Worm (Caenorhabditis elegans) whole organism, young adult: ENCODE measurements around the gene math-10.

Experiments used
- B0019.2 ChIP-seq: fragments of 200-800 bp; sonication (Bioruptor generic); conservative IDR thresholded peaks from 2 replicates; pipeline ENCODE4 v1.3.6; 2022; ENCODE audit warnings: missing genetic modification reagents, missing genetic modification characterization, missing compliant biosample characterization
- B0035.1 ChIP-seq: sonication (generic microtip); optimal IDR thresholded peaks from 2 replicates; lab custom pipeline; 2016; ENCODE audit warnings: missing genetic modification characterization, mild to moderate bottlenecking, missing compliant biosample characterization, missing genotype, missing genetic modification reagents
- B0336.3 ChIP-seq: fragments of 200-800 bp; sonication (Bioruptor generic); IDR thresholded peaks from 2 replicates; pipeline ENCODE4 v1.3.6; 2022; ENCODE audit warnings: missing genetic modification characterization, missing compliant biosample characterization
- C17E4.6 ChIP-seq: fragments of 200-800 bp; sonication (Bioruptor generic); IDR thresholded peaks from 2 replicates; pipeline ENCODE4 v1.3.6; 2022; ENCODE audit warnings: missing genetic modification reagents, missing genetic modification characterization, missing compliant biosample characterization
- D2030.7 ChIP-seq: fragments of 200-800 bp; sonication (Bioruptor generic); IDR thresholded peaks from 2 replicates; pipeline ENCODE4 v1.3.6; 2022; ENCODE audit warnings: missing genetic modification reagents, missing genetic modification characterization, missing compliant biosample characterization
- F22D6.2 ChIP-seq: sonication (generic microtip); optimal IDR thresholded peaks from 2 replicates; lab custom pipeline; 2016; ENCODE audit warnings: mild to moderate bottlenecking, missing genetic modification characterization, missing compliant biosample characterization
- F23B12.7 ChIP-seq: sonication (generic microtip); optimal IDR thresholded peaks from 2 replicates; lab custom pipeline; 2017; ENCODE audit warnings: missing genetic modification characterization, mild to moderate bottlenecking, missing compliant biosample characterization, antibody characterized with exemption, moderate library complexity; ENCODE audit not compliant: insufficient read depth
- F33H1.4 ChIP-seq: fragments of 200-800 bp; sonication (Bioruptor generic); IDR thresholded peaks from 2 replicates; pipeline ENCODE4 v1.3.6; 2022; ENCODE audit warnings: missing genetic modification reagents, missing genetic modification characterization, missing compliant biosample characterization
- F52B5.7 ChIP-seq: sonication (generic microtip); optimal IDR thresholded peaks from 2 replicates; lab custom pipeline; 2016; ENCODE audit warnings: mild to moderate bottlenecking, missing genetic modification characterization, missing compliant biosample characterization
- T26A5.8 ChIP-seq: sonication (generic microtip); optimal IDR thresholded peaks from 2 replicates; lab custom pipeline; 2016; ENCODE audit warnings: missing genetic modification characterization, missing compliant biosample characterization
- Y53G8AR.9 ChIP-seq: fragments of 200-800 bp; sonication (Bioruptor generic); conservative IDR thresholded peaks from 2 replicates; pipeline ENCODE4 v1.3.6; 2022; ENCODE audit warnings: missing genetic modification reagents, missing genetic modification characterization, missing compliant biosample characterization
- Y56A3A.18 ChIP-seq: fragments of 200-800 bp; sonication (Bioruptor generic); IDR thresholded peaks from 2 replicates; pipeline ENCODE4 v1.3.6; 2022; ENCODE audit warnings: missing genetic modification reagents, missing genetic modification characterization, missing compliant biosample characterization
- Y67H2A.10 ChIP-seq: fragments of 200-800 bp; sonication (Bioruptor generic); conservative IDR thresholded peaks from 2 replicates; pipeline ENCODE4 v1.3.6; 2022; ENCODE audit warnings: missing genetic modification reagents, missing genetic modification characterization, missing compliant biosample characterization
- ama-1 ChIP-seq, 3 experiments: fragments of 150-350 bp in 1 of 3; sonication (generic microtip) in 2 of 3; optimal IDR thresholded peaks; 2 replicates each; lab custom pipeline; 2014 to 2018; ENCODE audit warnings: missing biosample characterization in 2 of 3, missing genetic modification characterization in 2 of 3, missing genetic modification reagents in 2 of 3
- aptf-3 ChIP-seq: fragments of 200-800 bp; sonication (Bioruptor generic); IDR thresholded peaks from 2 replicates; pipeline ENCODE4 v1.3.6; 2022; ENCODE audit warnings: missing genetic modification characterization, missing compliant biosample characterization
- atf-7 ChIP-seq: sonication (generic microtip); optimal IDR thresholded peaks from 2 replicates; lab custom pipeline; 2017; ENCODE audit warnings: mild to moderate bottlenecking, missing genetic modification characterization, missing compliant biosample characterization
- attf-3 ChIP-seq: fragments of 200-800 bp; sonication (Bioruptor generic); conservative IDR thresholded peaks from 2 replicates; pipeline ENCODE4 v1.3.6; 2022; ENCODE audit warnings: missing genetic modification reagents, missing genetic modification characterization, missing compliant biosample characterization
- ceh-40 ChIP-seq: fragments of 200-800 bp; sonication (Bioruptor generic); IDR thresholded peaks from 2 replicates; pipeline ENCODE4 v1.3.6; 2022; ENCODE audit warnings: missing genetic modification characterization, missing compliant biosample characterization
- dox-1 ChIP-seq: fragments of 200-800 bp; sonication (Bioruptor generic); IDR thresholded peaks from 2 replicates; pipeline ENCODE4 v1.3.6; 2022; ENCODE audit warnings: missing genetic modification reagents, missing genetic modification characterization, missing compliant biosample characterization
- ets-4 ChIP-seq: fragments of 200-800 bp; sonication (Bioruptor generic); optimal IDR thresholded peaks from 2 replicates; lab custom pipeline; 2018; ENCODE audit warnings: mild to moderate bottlenecking, missing genetic modification characterization, missing compliant biosample characterization
- him-1 ChIP-seq: sonication (generic microtip); optimal IDR thresholded peaks from 2 replicates; lab custom pipeline; 2016; ENCODE audit warnings: missing genotype, missing genetic modification reagents, missing genetic modification characterization, missing compliant biosample characterization
- hlh-26 ChIP-seq: fragments of 200-800 bp; sonication (Bioruptor generic); conservative IDR thresholded peaks from 2 replicates; pipeline ENCODE4 v1.3.6; 2022; ENCODE audit warnings: missing genetic modification reagents, missing genetic modification characterization, missing compliant biosample characterization
- let-526 ChIP-seq: fragments of 200-800 bp; sonication (Bioruptor generic); IDR thresholded peaks from 2 replicates; pipeline ENCODE4 v1.3.6; 2022; ENCODE audit warnings: missing genetic modification reagents, missing genetic modification characterization, missing compliant biosample characterization
- lin-35 ChIP-seq, 3 experiments: fragments of 150-350 bp in 2 of 3; sonication (generic microtip) in 1 of 3; optimal IDR thresholded peaks; 2 replicates each; lab custom pipeline; 2014 to 2018; ENCODE audit warnings: missing biosample characterization in 3 of 3, missing genetic modification characterization in 3 of 3, missing genetic modification reagents in 3 of 3
- lin-40 ChIP-seq: sonication (generic microtip); optimal IDR thresholded peaks from 2 replicates; lab custom pipeline; 2016; ENCODE audit warnings: missing genetic modification characterization, mild to moderate bottlenecking, missing compliant biosample characterization, missing genotype, missing genetic modification reagents
- mel-28 ChIP-seq: sonication (generic microtip); optimal IDR thresholded peaks from 2 replicates; lab custom pipeline; 2016; ENCODE audit warnings: borderline replicate concordance, mild to moderate bottlenecking, missing genetic modification characterization, missing compliant biosample characterization
- nfyb-1 ChIP-seq: fragments of 200-800 bp; sonication (Bioruptor generic); IDR thresholded peaks from 2 replicates; pipeline ENCODE4 v1.3.6; 2022; ENCODE audit warnings: missing genetic modification reagents, missing genetic modification characterization, missing compliant biosample characterization
- nhr-120 ChIP-seq: fragments of 200-800 bp; sonication (Bioruptor generic); IDR thresholded peaks from 2 replicates; pipeline ENCODE4 v1.3.6; 2022; ENCODE audit warnings: missing genetic modification characterization, missing compliant biosample characterization
- nhr-179 ChIP-seq: sonication (generic microtip); optimal IDR thresholded peaks from 2 replicates; lab custom pipeline; 2016; ENCODE audit warnings: mild to moderate bottlenecking, missing genetic modification characterization, missing compliant biosample characterization
- nhr-90 ChIP-seq: sonication (generic microtip); optimal IDR thresholded peaks from 2 replicates; lab custom pipeline; 2016; ENCODE audit warnings: missing genotype, mild to moderate bottlenecking, missing genetic modification characterization, missing compliant biosample characterization
- rec-8 ChIP-seq, 2 experiments: sonication (generic microtip); optimal IDR thresholded peaks; 2 replicates each; lab custom pipeline; 2016; ENCODE audit warnings: mild to moderate bottlenecking in 2 of 2, missing genetic modification characterization in 2 of 2, missing genetic modification reagents in 2 of 2, missing genotype in 2 of 2, missing biosample characterization in 1 of 2, missing compliant biosample characterization in 1 of 2, moderate library complexity in 1 of 2
- sdz-38 ChIP-seq: sonication (generic microtip); optimal IDR thresholded peaks from 2 replicates; lab custom pipeline; 2016; ENCODE audit warnings: missing genotype, missing genetic modification characterization, missing compliant biosample characterization
- snpc-3.4 ChIP-seq: sonication (generic microtip); optimal IDR thresholded peaks from 2 replicates; lab custom pipeline; 2017; ENCODE audit warnings: missing genetic modification characterization, mild to moderate bottlenecking, missing compliant biosample characterization, antibody characterized with exemption, moderate library complexity, missing genotype, missing genetic modification reagents
- snpc-4 ChIP-seq, 5 experiments: fragments of 150-350 bp in 1 of 5; sonication (generic microtip) in 4 of 5; optimal IDR thresholded peaks; 2 replicates each; lab custom pipeline; 2014 to 2018; ENCODE audit warnings: missing genetic modification characterization in 5 of 5, missing biosample characterization in 3 of 5, antibody characterized with exemption in 2 of 5, mild to moderate bottlenecking in 2 of 5, missing compliant biosample characterization in 2 of 5, missing genotype in 2 of 5, moderate library complexity in 2 of 5, missing genetic modification reagents in 1 of 5
- tbp1 ChIP-seq: fragments of 200-800 bp; sonication (Bioruptor generic); optimal IDR thresholded peaks from 2 replicates; lab custom pipeline; 2018; ENCODE audit warnings: mild to moderate bottlenecking, missing genetic modification characterization, missing compliant biosample characterization
- tbx-9 ChIP-seq: sonication (generic microtip); optimal IDR thresholded peaks from 2 replicates; lab custom pipeline; 2016; ENCODE audit warnings: borderline replicate concordance, missing genetic modification characterization, inconsistent platforms, missing compliant biosample characterization
- tlf-1 ChIP-seq: fragments of 200-800 bp; sonication (Bioruptor generic); optimal IDR thresholded peaks from 2 replicates; lab custom pipeline; 2018; ENCODE audit warnings: mild to moderate bottlenecking, missing genetic modification characterization, missing compliant biosample characterization
- unc-130 ChIP-seq: sonication (generic microtip); optimal IDR thresholded peaks from 2 replicates; lab custom pipeline; 2016; ENCODE audit warnings: missing genetic modification reagents, missing genetic modification characterization, missing compliant biosample characterization
- zim-3 ChIP-seq: sonication (generic microtip); optimal IDR thresholded peaks from 2 replicates; lab custom pipeline; 2017; ENCODE audit warnings: mild to moderate bottlenecking, missing genetic modification characterization, moderate library complexity, missing compliant biosample characterization

The math-10 gene

ce11 chrII:1875658-1876057 is 4.3 kb downstream of the math-10 start, which contains the start of gene math-13:
TSS of gene math-13 (plus strand) at chrII:1875958.
- TF ChIP-seq ceh-40 (no peak), tbx-9 (no peak), zim-3 (no peak), Y67H2A.10 (GFP tag; lab: Robert Waterston, UW) (no peak), F52B5.7 (no peak), atf-7 (tag; lab: Kevin White, UChicago) (no peak), him-1 (tag; lab: Kevin White, UChicago) (no peak), rec-8 (tag; optimal IDR thresholded peaks at IDR 0.05; lab: Kevin White, UChicago) (no peak), D2030.7 (GFP tag; lab: Robert Waterston, UW) (no peak), hlh-26 (GFP tag; lab: Robert Waterston, UW) (no peak), F22D6.2 (tag; lab: Kevin White, UChicago) (no peak), B0035.1 (tag; lab: Kevin White, UChicago) (no peak), B0336.3 (GFP tag; lab: Robert Waterston, UW) (no peak), F23B12.7 (no peak), lin-35 (GFP tag; optimal IDR thresholded peaks at IDR 0.05; lab: Kevin White, UChicago) (no peak)
- TF ChIP-seq, all 124 proteins: peak for 0

DNA sequence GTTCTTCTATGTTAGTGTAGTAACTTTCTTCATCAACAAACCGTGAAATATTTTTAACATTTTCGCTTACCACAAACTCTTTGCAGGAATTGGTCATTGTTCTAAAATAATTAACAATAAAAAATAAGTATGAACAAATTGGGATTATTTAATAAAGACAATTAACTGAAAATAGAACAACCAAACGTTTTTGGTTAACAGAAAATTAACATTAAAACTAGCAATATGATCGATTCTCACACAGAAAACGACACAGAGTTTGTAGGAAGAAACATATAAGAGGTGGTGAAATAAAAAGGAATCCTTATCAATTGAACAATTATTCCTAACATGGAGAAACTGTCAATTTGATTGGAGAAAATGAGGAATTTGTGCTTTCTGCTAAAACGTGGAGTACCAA is 7.3 kb downstream of the math-10 start, which contains the start of gene math-16:
TSS of gene math-16 (minus strand) at position 101 of the 400 bp plus-strand sequence.
- no peak for TF ChIP-seq Y53G8AR.9 (GFP tag; lab: Robert Waterston, UW)
- TF ChIP-seq hlh-26 (GFP tag; lab: Robert Waterston, UW) = no peak
- no peak for TF ChIP-seq nfyb-1
- no peak for TF ChIP-seq snpc-4 (GFP tag; optimal IDR thresholded peaks at IDR 0.05; lab: Kevin White, UChicago)
- TF ChIP-seq snpc-4 (tag; optimal IDR thresholded peaks at IDR 0.05; lab: Kevin White, UChicago) = no peak
- TF ChIP-seq ama-1 (optimal IDR thresholded peaks at IDR 0.05; lab: Kevin White, UChicago) = no peak
- TF ChIP-seq ama-1 (GFP tag; optimal IDR thresholded peaks at IDR 0.05; lab: Kevin White, UChicago) = no peak
- no peak for TF ChIP-seq snpc-3.4 (tag; lab: Kevin White, UChicago)
- no peak for TF ChIP-seq rec-8 (tag; optimal IDR thresholded peaks at IDR 0.05; lab: Kevin White, UChicago)
- TF ChIP-seq attf-3 (GFP tag; lab: Robert Waterston, UW) = no peak
- TF ChIP-seq unc-130 (GFP tag; lab: Kevin White, UChicago) = no peak
- no peak for TF ChIP-seq aptf-3 (GFP tag; lab: Robert Waterston, UW)
- no peak for TF ChIP-seq ets-4 (GFP tag; lab: Kevin White, UChicago)
- TF ChIP-seq nhr-179 = no peak
- no peak for TF ChIP-seq lin-40 (tag; lab: Kevin White, UChicago)
- TF ChIP-seq tbp1 = no peak
- no peak for TF ChIP-seq nhr-90
- no peak for TF ChIP-seq T26A5.8 (tag; lab: Kevin White, UChicago)

DNA sequence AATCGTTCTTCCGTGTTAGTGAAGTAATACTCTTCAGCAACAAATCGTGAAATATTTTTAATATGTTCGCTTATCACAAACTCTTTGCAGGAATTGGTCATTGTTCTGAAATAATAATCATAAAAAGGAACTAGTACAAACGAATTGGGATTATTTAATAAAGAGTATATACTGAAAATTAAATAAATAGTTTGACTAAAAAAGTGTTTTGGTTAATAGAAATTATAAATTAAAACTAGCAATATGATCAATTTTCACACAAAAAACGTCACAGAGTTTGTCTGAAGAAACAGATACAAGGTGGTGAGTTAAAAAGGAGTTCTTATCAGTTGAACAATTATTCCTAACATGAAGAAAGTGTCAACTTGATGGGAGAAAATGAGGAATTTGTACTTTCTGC is 11.4 kb downstream of the math-10 start, which contains the start of gene math-5:
TSS of gene math-5 (minus strand) at position 101 of the 400 bp plus-strand sequence.
- TF ChIP-seq tlf-1 (GFP tag; lab: Kevin White, UChicago) (no peak), mel-28 (tag; lab: Kevin White, UChicago) (no peak), F52B5.7 (no peak), let-526 (GFP tag; lab: Robert Waterston, UW) (no peak), ceh-40 (no peak), hlh-26 (GFP tag; lab: Robert Waterston, UW) (no peak), nhr-120 (no peak)

DNA sequence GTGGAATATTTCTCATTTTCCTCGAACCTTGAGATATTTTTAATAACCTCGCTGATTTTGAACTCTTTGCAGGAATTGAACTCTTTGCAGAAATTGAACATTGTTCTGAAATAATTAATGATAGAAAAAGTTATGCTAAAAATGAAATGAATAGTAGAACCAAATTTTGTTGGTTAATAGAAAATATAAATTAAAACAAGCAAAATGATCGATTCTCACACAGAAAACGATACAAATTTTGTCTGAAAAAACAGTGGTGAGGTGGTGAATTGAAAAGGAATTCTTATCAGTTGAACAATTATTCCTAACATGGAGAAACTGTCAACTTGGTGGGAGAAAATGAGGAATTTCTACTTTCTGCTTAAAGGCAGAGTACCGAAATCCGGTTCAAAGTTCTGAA is 13.3 kb downstream of the math-10 start, which contains the start of gene math-6:
TSS of gene math-6 (minus strand) at position 101 of the 400 bp plus-strand sequence.
- no peak for TF ChIP-seq T26A5.8 (tag; lab: Kevin White, UChicago)
- TF ChIP-seq C17E4.6 (GFP tag; lab: Robert Waterston, UW) = no peak
- TF ChIP-seq tbx-9 = no peak
- no peak for TF ChIP-seq dox-1
- TF ChIP-seq sdz-38 = no peak
- no peak for TF ChIP-seq F33H1.4
- no peak for TF ChIP-seq B0019.2 (GFP tag; lab: Robert Waterston, UW)
- no peak for TF ChIP-seq Y56A3A.18
- TF ChIP-seq, all 124 proteins: peak for 0
